Worm (Caenorhabditis elegans) whole organism, young adult: ENCODE measurements around the gene rde-12.
A peak's percentile ranks its signal among the peaks of the same experiment; 100 is the strongest.

Source experiments
- C06A6.2 ChIP-seq: fragments of 200-800 bp; sonication (Bioruptor generic); conservative IDR thresholded peaks from 2 replicates; pipeline ENCODE4 v1.3.6; 2022; ENCODE audit warnings: missing genetic modification characterization, missing compliant biosample characterization
- F33H1.4 ChIP-seq: fragments of 200-800 bp; sonication (Bioruptor generic); IDR thresholded peaks from 2 replicates; pipeline ENCODE4 v1.3.6; 2022; ENCODE audit warnings: missing genetic modification reagents, missing genetic modification characterization, missing compliant biosample characterization
- K12H6.12 ChIP-seq: fragments of 200-800 bp; sonication (Bioruptor generic); optimal IDR thresholded peaks from 2 replicates; lab custom pipeline; 2018; ENCODE audit warnings: mild to moderate bottlenecking, missing genetic modification characterization, missing compliant biosample characterization
- T26A5.8 ChIP-seq: sonication (generic microtip); optimal IDR thresholded peaks from 2 replicates; lab custom pipeline; 2016; ENCODE audit warnings: missing genetic modification characterization, missing compliant biosample characterization
- Y95B8A.8 ChIP-seq: fragments of 200-800 bp; sonication (Bioruptor generic); IDR thresholded peaks from 2 replicates; pipeline ENCODE4 v1.3.6; 2022; ENCODE audit warnings: missing genetic modification reagents, missing genetic modification characterization, missing compliant biosample characterization
- akir-1 ChIP-seq: fragments of 200-800 bp; sonication (Bioruptor generic); optimal IDR thresholded peaks from 2 replicates; lab custom pipeline; 2018; ENCODE audit warnings: mild to moderate bottlenecking, missing genetic modification characterization, moderate library complexity, missing compliant biosample characterization
- aptf-3 ChIP-seq: fragments of 200-800 bp; sonication (Bioruptor generic); IDR thresholded peaks from 2 replicates; pipeline ENCODE4 v1.3.6; 2022; ENCODE audit warnings: missing genetic modification characterization, missing compliant biosample characterization
- ccch-3 ChIP-seq: fragments of 200-800 bp; sonication (Bioruptor generic); optimal IDR thresholded peaks from 2 replicates; lab custom pipeline; 2018; ENCODE audit warnings: mild to moderate bottlenecking, missing genetic modification characterization, missing compliant biosample characterization
- ceh-100 ChIP-seq: fragments of 200-800 bp; sonication (Bioruptor generic); IDR thresholded peaks from 2 replicates; pipeline ENCODE4 v1.3.6; 2022; ENCODE audit warnings: missing genetic modification reagents, missing genetic modification characterization, missing compliant biosample characterization
- ceh-79 ChIP-seq: sonication (generic microtip); optimal IDR thresholded peaks from 2 replicates; lab custom pipeline; 2017; ENCODE audit warnings: mild to moderate bottlenecking, missing genetic modification characterization, missing compliant biosample characterization
- egl-44 ChIP-seq: fragments of 200-800 bp; sonication (Bioruptor generic); IDR thresholded peaks from 2 replicates; pipeline ENCODE4 v1.3.6; 2022; ENCODE audit warnings: missing genetic modification reagents, missing genetic modification characterization, missing compliant biosample characterization
- ets-4 ChIP-seq: fragments of 200-800 bp; sonication (Bioruptor generic); optimal IDR thresholded peaks from 2 replicates; lab custom pipeline; 2018; ENCODE audit warnings: mild to moderate bottlenecking, missing genetic modification characterization, missing compliant biosample characterization
- him-1 ChIP-seq: sonication (generic microtip); optimal IDR thresholded peaks from 2 replicates; lab custom pipeline; 2016; ENCODE audit warnings: missing genotype, missing genetic modification reagents, missing genetic modification characterization, missing compliant biosample characterization
- hlh-12 ChIP-seq: sonication (generic microtip); optimal IDR thresholded peaks from 2 replicates; lab custom pipeline; 2016; ENCODE audit warnings: missing genetic modification characterization, missing compliant biosample characterization
- hmg-20 ChIP-seq: fragments of 200-800 bp; sonication (Bioruptor generic); IDR thresholded peaks from 2 replicates; pipeline ENCODE4 v1.3.6; 2022; ENCODE audit warnings: missing genetic modification reagents, missing genetic modification characterization, missing compliant biosample characterization
- lag-1 ChIP-seq: fragments of 200-800 bp; sonication (Bioruptor generic); IDR thresholded peaks from 2 replicates; pipeline ENCODE4 v1.3.6; 2022; ENCODE audit warnings: missing genetic modification reagents, missing genetic modification characterization, missing compliant biosample characterization
- let-607 ChIP-seq, 2 experiments: fragments of 200-800 bp in 1 of 2; sonication (Bioruptor generic) in 1 of 2; sonication (generic microtip) in 1 of 2; optimal IDR thresholded peaks; 2 replicates each; lab custom pipeline; 2016 to 2018; ENCODE audit warnings: mild to moderate bottlenecking in 2 of 2, missing compliant biosample characterization in 2 of 2, missing genetic modification characterization in 2 of 2, moderate library complexity in 2 of 2, missing genotype in 1 of 2
- lin-26 ChIP-seq: fragments of 200-800 bp; sonication (Bioruptor generic); IDR thresholded peaks from 2 replicates; pipeline ENCODE4 v1.3.6; 2022; ENCODE audit warnings: missing genetic modification reagents, missing genetic modification characterization, missing compliant biosample characterization
- lin-40 ChIP-seq: sonication (generic microtip); optimal IDR thresholded peaks from 2 replicates; lab custom pipeline; 2016; ENCODE audit warnings: missing genetic modification characterization, mild to moderate bottlenecking, missing compliant biosample characterization, missing genotype, missing genetic modification reagents
- madf-10 ChIP-seq: sonication (generic microtip); optimal IDR thresholded peaks from 2 replicates; lab custom pipeline; 2016; ENCODE audit warnings: mild to moderate bottlenecking, missing genetic modification characterization, missing compliant biosample characterization
- madf-3 ChIP-seq: fragments of 200-800 bp; sonication (Bioruptor generic); IDR thresholded peaks from 2 replicates; pipeline ENCODE4 v1.3.6; 2022; ENCODE audit warnings: missing genetic modification reagents, missing genetic modification characterization, missing compliant biosample characterization
- mcd-1 ChIP-seq: fragments of 200-800 bp; sonication (Bioruptor generic); IDR thresholded peaks from 2 replicates; pipeline ENCODE4 v1.3.6; 2022; ENCODE audit warnings: missing genetic modification reagents, missing genetic modification characterization, missing compliant biosample characterization
- mxl-1 ChIP-seq: sonication (generic microtip); optimal IDR thresholded peaks from 2 replicates; lab custom pipeline; 2016; ENCODE audit warnings: missing genetic modification characterization, missing compliant biosample characterization
- nfyb-1 ChIP-seq: fragments of 200-800 bp; sonication (Bioruptor generic); IDR thresholded peaks from 2 replicates; pipeline ENCODE4 v1.3.6; 2022; ENCODE audit warnings: missing genetic modification reagents, missing genetic modification characterization, missing compliant biosample characterization
- nhr-27 ChIP-seq: fragments of 200-800 bp; sonication (Bioruptor generic); optimal IDR thresholded peaks from 2 replicates; lab custom pipeline; 2018; ENCODE audit warnings: mild to moderate bottlenecking, missing genetic modification characterization, moderate library complexity, missing compliant biosample characterization
- nhr-90 ChIP-seq: sonication (generic microtip); optimal IDR thresholded peaks from 2 replicates; lab custom pipeline; 2016; ENCODE audit warnings: missing genotype, mild to moderate bottlenecking, missing genetic modification characterization, missing compliant biosample characterization
- pha-4 ChIP-seq: fragments of 150-350 bp; sonication (generic microtip); optimal IDR thresholded peaks from 2 replicates; lab custom pipeline; 2014; ENCODE audit warnings: missing biosample characterization, missing genetic modification reagents, missing genetic modification characterization
- rcor-1 ChIP-seq: fragments of 200-800 bp; sonication (Bioruptor generic); IDR thresholded peaks from 2 replicates; pipeline ENCODE4 v1.3.6; 2022; ENCODE audit warnings: missing genetic modification reagents, missing genetic modification characterization, missing compliant biosample characterization
- rec-8 ChIP-seq, 2 experiments: sonication (generic microtip); optimal IDR thresholded peaks; 2 replicates each; lab custom pipeline; 2016; ENCODE audit warnings: mild to moderate bottlenecking in 2 of 2, missing genetic modification characterization in 2 of 2, missing genetic modification reagents in 2 of 2, missing genotype in 2 of 2, missing biosample characterization in 1 of 2, missing compliant biosample characterization in 1 of 2, moderate library complexity in 1 of 2
- repo-1 ChIP-seq: sonication (generic microtip); optimal IDR thresholded peaks from 2 replicates; lab custom pipeline; 2017; ENCODE audit warnings: mild to moderate bottlenecking, missing genetic modification characterization, missing compliant biosample characterization
- sdz-38 ChIP-seq: sonication (generic microtip); optimal IDR thresholded peaks from 2 replicates; lab custom pipeline; 2016; ENCODE audit warnings: missing genotype, missing genetic modification characterization, missing compliant biosample characterization
- snpc-1.3 ChIP-seq: sonication (generic microtip); optimal IDR thresholded peaks from 2 replicates; lab custom pipeline; 2017; ENCODE audit warnings: missing genetic modification characterization, mild to moderate bottlenecking, missing compliant biosample characterization, antibody characterized with exemption, moderate library complexity, missing genotype, missing genetic modification reagents; ENCODE audit not compliant: insufficient read depth
- somi-1 ChIP-seq: fragments of 200-800 bp; sonication (Bioruptor generic); optimal IDR thresholded peaks from 2 replicates; lab custom pipeline; 2018; ENCODE audit warnings: mild to moderate bottlenecking, missing genetic modification characterization, missing compliant biosample characterization
- sptf-2 ChIP-seq: fragments of 200-800 bp; sonication (Bioruptor generic); optimal IDR thresholded peaks from 2 replicates; lab custom pipeline; 2018; ENCODE audit warnings: mild to moderate bottlenecking, missing genetic modification characterization, missing compliant biosample characterization
- tlf-1 ChIP-seq: fragments of 200-800 bp; sonication (Bioruptor generic); optimal IDR thresholded peaks from 2 replicates; lab custom pipeline; 2018; ENCODE audit warnings: mild to moderate bottlenecking, missing genetic modification characterization, missing compliant biosample characterization
- unc-62 ChIP-seq: fragments of 150-350 bp; optimal IDR thresholded peaks from 2 replicates; lab custom pipeline; 2014; ENCODE audit warnings: missing biosample characterization, missing genetic modification reagents, missing genetic modification characterization
- xnd-1 ChIP-seq: sonication (generic microtip); optimal IDR thresholded peaks from 2 replicates; lab custom pipeline; 2016; ENCODE audit warnings: missing genotype, missing genetic modification reagents, missing genetic modification characterization, missing compliant biosample characterization
- ztf-18 ChIP-seq: sonication (generic microtip); optimal IDR thresholded peaks from 2 replicates; lab custom pipeline; 2016; ENCODE audit warnings: missing genotype, mild to moderate bottlenecking, missing genetic modification characterization, missing compliant biosample characterization
- ztf-22 ChIP-seq: fragments of 200-800 bp; sonication (Bioruptor generic); optimal IDR thresholded peaks from 2 replicates; lab custom pipeline; 2018; ENCODE audit warnings: mild to moderate bottlenecking, missing genetic modification characterization, moderate library complexity, missing compliant biosample characterization
- ztf-26 ChIP-seq: sonication (generic microtip); optimal IDR thresholded peaks from 2 replicates; lab custom pipeline; 2017; ENCODE audit warnings: missing genetic modification characterization, missing compliant biosample characterization

The rde-12 gene

DNA sequence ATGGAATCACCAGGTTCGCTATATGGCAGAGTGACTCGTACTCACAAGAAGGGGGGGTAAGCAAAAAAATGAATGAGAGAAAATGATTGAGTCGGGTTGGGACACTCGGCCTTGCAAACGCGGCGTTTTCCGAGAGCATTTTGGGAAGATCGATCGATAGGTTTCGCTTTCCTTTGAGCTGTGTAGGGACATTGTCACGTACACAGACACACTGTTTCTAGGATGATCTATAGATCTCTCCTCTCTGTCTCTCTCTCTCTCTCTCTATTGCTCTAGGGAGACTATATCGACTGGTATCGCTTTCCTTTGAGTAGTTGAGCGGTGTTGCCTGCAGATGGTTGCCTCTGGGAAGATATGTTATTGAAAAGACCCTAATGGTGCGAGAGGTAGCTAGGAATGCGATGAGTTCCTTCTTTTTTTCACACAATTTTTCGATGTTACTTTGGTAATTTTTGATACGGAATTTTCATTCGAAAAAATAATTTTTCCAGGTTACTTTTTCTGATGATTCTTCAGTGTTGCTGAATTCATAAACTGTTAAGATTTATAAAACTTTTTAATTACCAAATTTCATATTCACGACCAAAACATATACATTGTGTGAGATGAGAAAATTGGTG is 15.3 kb upstream of the rde-12 start, which contains the start of gene H37A05.4 (continued):
- TF ChIP-seq ztf-26 (peak; percentile 68), sdz-38 (tag; lab: Kevin White, UChicago) (no peak), nhr-90 (tag; lab: Kevin White, UChicago) (peak; percentile 51), egl-44 (GFP tag; lab: Robert Waterston, UW) (peak; percentile 56; the same call in 1 of the 2 replicates), lin-26 (peak; percentile 54), ets-4 (no peak), unc-62 (no peak), mxl-1 (tag; lab: Kevin White, UChicago) (no peak), ceh-79 (tag; lab: Kevin White, UChicago) (no peak), pha-4 (tag; lab: Kevin White, UChicago) (no peak), let-607 (tag; optimal IDR thresholded peaks at IDR 0.05; lab: Kevin White, UChicago) (peak in 1 of 2 experiments; percentile 12), hmg-20 (peak; percentile 25), nhr-27 (tag; lab: Kevin White, UChicago) (peak; percentile 50), him-1 (tag; lab: Kevin White, UChicago) (peak; percentile 58), xnd-1 (tag; lab: Kevin White, UChicago) (no peak), T26A5.8 (tag; lab: Kevin White, UChicago) (peak; percentile 11), mcd-1 (peak; percentile 53), K12H6.12 (peak; percentile 41), sptf-2 (GFP tag; lab: Kevin White, UChicago) (no peak), F33H1.4 (0 out of 2 replicates have a peak, but pooled peaks have one; percentile 11), nfyb-1 (GFP tag; lab: Robert Waterston, UW) (peak; percentile 90), lin-40 (tag; lab: Kevin White, UChicago) (peak; percentile 65), tlf-1 (GFP tag; lab: Kevin White, UChicago) (peak; percentile 74), ztf-18 (tag; lab: Kevin White, UChicago) (peak; percentile 13), rcor-1 (GFP tag; lab: Robert Waterston, UW) (no peak), Y95B8A.8 (GFP tag; lab: Robert Waterston, UW) (peak; percentile 62), madf-10 (tag; lab: Kevin White, UChicago) (peak; percentile 20), lag-1 (GFP tag; lab: Robert Waterston, UW) (no peak), snpc-1.3 (tag; lab: Kevin White, UChicago) (no peak), aptf-3 (GFP tag; lab: Robert Waterston, UW) (peak; percentile 94; the same call in 1 of the 2 replicates), ccch-3 (GFP tag; lab: Kevin White, UChicago) (no peak), hlh-12 (tag; lab: Kevin White, UChicago) (no peak)

DNA sequence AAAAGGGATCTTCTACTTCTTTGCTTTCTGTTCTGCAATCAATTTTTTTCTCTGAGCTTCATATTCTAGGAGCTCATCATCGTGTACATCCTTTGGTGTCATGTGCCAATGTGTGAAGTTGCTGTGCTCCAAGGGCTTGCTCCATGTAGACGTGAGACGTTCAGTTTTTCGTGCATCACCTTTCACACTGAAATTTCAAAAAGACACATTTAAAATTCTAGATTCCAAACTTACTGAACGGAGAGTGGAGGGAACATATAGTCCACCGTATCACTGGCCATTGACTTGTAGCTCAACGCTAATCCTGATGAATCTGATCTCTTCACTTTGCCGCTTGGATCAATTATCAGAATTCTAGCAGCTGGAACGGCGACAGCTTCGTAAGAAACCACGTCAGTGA is 14.4 kb upstream of the rde-12 start:
- no peak for TF ChIP-seq madf-3 (GFP tag; lab: Robert Waterston, UW)
- no peak for TF ChIP-seq ceh-100
- TF ChIP-seq akir-1, result no peak
- no peak for TF ChIP-seq ztf-22 (GFP tag; lab: Kevin White, UChicago)
- no peak for TF ChIP-seq lin-26
- TF ChIP-seq C06A6.2, result 0 out of 2 replicates have a peak, but pooled peaks have one; percentile 32
- TF ChIP-seq somi-1, result no peak
- TF ChIP-seq repo-1, result peak; percentile 23
- TF ChIP-seq rec-8 (tag; optimal IDR thresholded peaks at IDR 0.05; lab: Kevin White, UChicago), result no peak
